Fruit fly (Drosophila melanogaster) whole organism, prepupa: Measurements from ENCODE around the gene CG7556.
A peak's percentile ranks its signal among the peaks of the same experiment; 100 is the strongest.

Experiments
- CG11762 ChIP-seq: fragments of 200-800 bp; sonication (Bioruptor generic); optimal IDR thresholded peaks from 3 replicates; lab custom pipeline; 2016; ENCODE audit warnings: missing biosample characterization, missing genetic modification characterization; ENCODE audit not compliant: insufficient read depth
- CG16779 ChIP-seq: fragments of 200-800 bp; sonication (Bioruptor generic); optimal IDR thresholded peaks from 3 replicates; lab custom pipeline; 2017; ENCODE audit warnings: missing biosample characterization, mild to moderate bottlenecking, missing genetic modification characterization
- Sox14 ChIP-seq: fragments of 200-800 bp; sonication (Bioruptor generic); optimal IDR thresholded peaks from 3 replicates; lab custom pipeline; 2016; ENCODE audit warnings: missing biosample characterization, missing genetic modification characterization
- esn ChIP-seq: fragments of 200-800 bp; sonication (Bioruptor generic); optimal IDR thresholded peaks from 2 replicates; lab custom pipeline; 2016; ENCODE audit warnings: missing biosample characterization, mild to moderate bottlenecking, missing genetic modification characterization, moderate library complexity
- fkh ChIP-seq: fragments of 200-800 bp; sonication (Bioruptor generic); optimal IDR thresholded peaks from 3 replicates; lab custom pipeline; 2017; ENCODE audit warnings: missing biosample characterization, mild to moderate bottlenecking, missing genetic modification characterization, moderate library complexity
- net ChIP-seq: fragments of 200-800 bp; sonication (Bioruptor generic); optimal IDR thresholded peaks from 3 replicates; lab custom pipeline; 2016; ENCODE audit warnings: missing biosample characterization, missing genetic modification characterization
- svp ChIP-seq: fragments of 200-800 bp; sonication (Bioruptor generic); peaks from one replicate; lab custom pipeline; 2016; ENCODE audit warnings: missing biosample characterization, missing genetic modification characterization

- TF ChIP-seq net (GFP tag; lab: Kevin White, UChicago) (peak; percentile 22), CG16779 (no peak), CG11762 (GFP tag; lab: Kevin White, UChicago) (no peak), esn (GFP tag; lab: Kevin White, UChicago) (peak; percentile 79), Sox14 (GFP tag; lab: Kevin White, UChicago) (peak; percentile 49), fkh (GFP tag; lab: Kevin White, UChicago) (no peak), svp (GFP tag; lab: Kevin White, UChicago) (peak; percentile 88)
Observed at dm6 chrX:19164726-19165125, 14.9 kb downstream of the CG7556 start.
